Worm (Caenorhabditis elegans) whole organism, late embryonic: Measurements from ENCODE around the gene cyn-2.

Experiments used
- F13H6.1 ChIP-seq: sonication (generic microtip); optimal IDR thresholded peaks from 2 replicates; lab custom pipeline; 2016; ENCODE audit warnings: missing genetic modification characterization, missing compliant biosample characterization
- ahr-1 ChIP-seq: sonication (generic microtip); optimal IDR thresholded peaks from 2 replicates; lab custom pipeline; 2016; ENCODE audit warnings: missing genetic modification characterization, missing compliant biosample characterization
- fkh-10 ChIP-seq: fragments of 150-350 bp; optimal IDR thresholded peaks from 2 replicates; lab custom pipeline; 2014; ENCODE audit warnings: missing biosample characterization, missing genetic modification reagents, missing genetic modification characterization
- hlh-30 ChIP-seq: sonication (generic microtip); optimal IDR thresholded peaks from 2 replicates; lab custom pipeline; 2017; ENCODE audit warnings: antibody characterized with exemption, missing genetic modification characterization, missing compliant biosample characterization; ENCODE audit not compliant: insufficient read depth
- nhr-11 ChIP-seq: fragments of 150-350 bp; optimal IDR thresholded peaks from 2 replicates; lab custom pipeline; 2014; ENCODE audit warnings: missing biosample characterization, missing genetic modification characterization
- pat-9 ChIP-seq: fragments of 200-800 bp; sonication (Bioruptor generic); optimal IDR thresholded peaks from 2 replicates; lab custom pipeline; 2018; ENCODE audit warnings: mild to moderate bottlenecking, missing genetic modification characterization, moderate library complexity, missing compliant biosample characterization
- rnt-1 ChIP-seq: sonication (generic microtip); optimal IDR thresholded peaks from 2 replicates; lab custom pipeline; 2016; ENCODE audit warnings: missing genetic modification characterization, missing compliant biosample characterization

ce11 chrIII:13678761-13679495 lies 13.5 kb upstream of the cyn-2 start, which contains the start of gene sid-2:
- TF ChIP-seq hlh-30 (tag; lab: Kevin White, UChicago) (no peak), pat-9 (tag; lab: Kevin White, UChicago) (no peak), fkh-10 (GFP tag; lab: Kevin White, UChicago) (no peak), ahr-1 (no peak), nhr-11 (tag; lab: Kevin White, UChicago) (no peak), rnt-1 (tag; lab: Kevin White, UChicago) (no peak), F13H6.1 (tag; lab: Kevin White, UChicago) (no peak)
